Worm (Caenorhabditis elegans) whole organism, L4/young adult: ENCODE measurements around the gene pgp-11.

Experiments
- W03F9.2 ChIP-seq: fragments of 150-350 bp; optimal IDR thresholded peaks from 2 replicates; lab custom pipeline; 2014; ENCODE audit warnings: missing biosample characterization, missing genetic modification characterization
- dao-5 ChIP-seq: sonication (generic microtip); optimal IDR thresholded peaks from 2 replicates; lab custom pipeline; 2016; ENCODE audit warnings: missing genotype, missing genetic modification characterization, moderate library complexity, missing compliant biosample characterization
- him-1 ChIP-seq: sonication (generic microtip); optimal IDR thresholded peaks from 2 replicates; lab custom pipeline; 2016; ENCODE audit warnings: missing genotype, missing genetic modification reagents, missing genetic modification characterization, missing compliant biosample characterization

- TF ChIP-seq dao-5 (tag; lab: Kevin White, UChicago) (no peak), W03F9.2 (tag; lab: Kevin White, UChicago) (no peak), him-1 (tag; lab: Kevin White, UChicago) (no peak)
Observed at ce11 chrII:8020580-8021044, 16.6 kb upstream of the pgp-11 start.
